Worm (Caenorhabditis elegans): ENCODE results near the gene ecps-1.

Gene ecps-1

DNA sequence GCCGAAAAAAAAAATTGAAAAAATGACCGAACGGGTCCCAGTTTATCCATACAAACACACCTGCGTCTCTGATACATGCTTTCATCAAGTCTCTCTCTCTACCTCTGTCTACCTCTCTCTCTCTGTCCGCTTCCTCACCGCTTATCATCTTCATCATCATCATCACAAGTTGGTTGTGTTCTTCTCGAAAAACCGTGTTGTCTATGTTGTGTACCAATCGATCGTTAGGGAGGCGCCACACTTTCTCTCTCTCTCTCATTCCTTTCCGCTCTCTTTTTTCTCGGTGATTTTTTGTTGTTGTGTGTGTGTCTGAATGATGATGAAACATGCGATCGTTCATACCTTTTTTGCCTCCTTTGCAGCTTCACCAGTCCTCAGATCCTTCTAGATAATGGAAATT, 3.3 kb upstream of the ecps-1 start:
- TF ChIP-seq fkh-2 (tag; optimal IDR thresholded peaks at IDR 0.05) (no peak), fkh-10 (GFP tag; optimal IDR thresholded peaks at IDR 0.05) (no peak), nfya-1 (tag; optimal IDR thresholded peaks at IDR 0.05; ENCODE audit: insufficient read depth) (peak; percentile 32), hmg-11 (tag; optimal IDR thresholded peaks at IDR 0.05) (no peak), ZK546.5 (tag; optimal IDR thresholded peaks at IDR 0.05) (no peak), elt-2 (tag; optimal IDR thresholded peaks at IDR 0.05) (peak; percentile 32), nhr-237 (tag; optimal IDR thresholded peaks at IDR 0.05) (no peak), eor-1 (tag; optimal IDR thresholded peaks at IDR 0.05) (no peak), ceh-28 (tag; optimal IDR thresholded peaks at IDR 0.05) (peak; percentile 84), skn-1 (tag; optimal IDR thresholded peaks at IDR 0.05) (peak; percentile 44), lsy-12 (tag; optimal IDR thresholded peaks at IDR 0.05) (no peak), nhr-76 (tag; optimal IDR thresholded peaks at IDR 0.05) (no peak), egl-27 (tag; optimal IDR thresholded peaks at IDR 0.05) (no peak), unc-62 (GFP tag; optimal IDR thresholded peaks at IDR 0.05) (no peak), ceh-82 (tag; optimal IDR thresholded peaks at IDR 0.05) (no peak), snpc-4 (tag; optimal IDR thresholded peaks at IDR 0.05) (no peak), lin-39 (tag; optimal IDR thresholded peaks at IDR 0.05) (no peak), daf-12 (tag; optimal IDR thresholded peaks at IDR 0.05) (no peak), nhr-12 (tag; optimal IDR thresholded peaks at IDR 0.05) (no peak), tbx-2 (tag; optimal IDR thresholded peaks at IDR 0.05) (no peak), fos-1 (tag; optimal IDR thresholded peaks at IDR 0.05) (no peak), elt-1 (tag; optimal IDR thresholded peaks at IDR 0.05) (no peak), ztf-4 (tag; optimal IDR thresholded peaks at IDR 0.05) (no peak), nhr-43 (tag; optimal IDR thresholded peaks at IDR 0.05; ENCODE audit: poor library complexity, severe bottlenecking) (no peak), pha-4 (tag; optimal IDR thresholded peaks at IDR 0.05) (peak; percentile 70), egl-5 (tag; optimal IDR thresholded peaks at IDR 0.05) (no peak), mml-1 (tag; optimal IDR thresholded peaks at IDR 0.05) (no peak), nhr-25 (tag; optimal IDR thresholded peaks at IDR 0.05) (peak; percentile 70), nhr-11 (tag; optimal IDR thresholded peaks at IDR 0.05) (no peak), pqm-1 (tag; optimal IDR thresholded peaks at IDR 0.05) (peak; percentile 69), mdl-1 (tag; optimal IDR thresholded peaks at IDR 0.05) (no peak), ama-1 (optimal IDR thresholded peaks at IDR 0.05) (peak; percentile 36), nhr-23 (tag; optimal IDR thresholded peaks at IDR 0.05) (peak; percentile 67), R02D3.7 (tag; optimal IDR thresholded peaks at IDR 0.05) (no peak), aly-2 (tag; optimal IDR thresholded peaks at IDR 0.05) (no peak), ceh-9 (tag; optimal IDR thresholded peaks at IDR 0.05) (no peak), elt-3 (tag; optimal IDR thresholded peaks at IDR 0.05) (no peak), zag-1 (tag; optimal IDR thresholded peaks at IDR 0.05) (no peak), jun-1 (tag; optimal IDR thresholded peaks at IDR 0.05) (peak; percentile 18), lin-15B (tag; optimal IDR thresholded peaks at IDR 0.05) (no peak), nhr-77 (tag; optimal IDR thresholded peaks at IDR 0.05) (no peak), nhr-28 (tag; optimal IDR thresholded peaks at IDR 0.05) (no peak), ceh-16 (tag; optimal IDR thresholded peaks at IDR 0.05) (no peak), unc-39 (tag; optimal IDR thresholded peaks at IDR 0.05) (no peak), sea-2 (GFP tag; optimal IDR thresholded peaks at IDR 0.05) (no peak), ztf-11 (tag; optimal IDR thresholded peaks at IDR 0.05) (no peak), nhr-67 (tag; optimal IDR thresholded peaks at IDR 0.05) (no peak)

Measured in whole organism, L3 larva.